Worm (Caenorhabditis elegans): ENCODE results near the gene T16G12.6.

The T16G12.6 gene

DNA sequence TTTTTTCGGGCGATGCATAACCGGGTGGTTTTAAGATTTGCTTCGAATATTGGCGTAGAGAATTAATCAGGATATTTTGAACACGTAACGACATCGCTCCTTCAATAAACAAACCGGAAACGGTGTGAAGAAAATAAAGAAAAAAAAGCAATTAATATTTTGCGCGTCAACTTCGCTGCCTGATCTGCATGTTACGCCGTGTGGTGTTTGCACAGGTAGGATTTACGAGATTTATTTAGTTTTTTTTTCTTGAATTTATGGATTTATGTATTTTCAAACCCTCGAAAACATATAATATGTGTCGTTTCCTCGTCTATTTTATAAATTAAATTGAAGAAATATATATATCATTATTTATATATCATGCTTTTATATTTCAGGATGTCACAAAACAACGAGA, 45.3 kb downstream of the T16G12.6 start, which contains the start of the genes ZK1128.1 and mett-10:
ZK1128.1 (minus strand) TSS at position 99 of the 400 bp plus-strand sequence.
mett-10 (plus strand) TSS at position 375 of the 400 bp plus-strand sequence.
- TF ChIP-seq D2030.7 (GFP tag; IDR thresholded peaks at IDR 0.05) (no peak), nfyb-1 (GFP tag; IDR thresholded peaks at IDR 0.05) (no peak), dpl-1 (GFP tag; optimal IDR thresholded peaks at IDR 0.05) (no peak), sea-2 (GFP tag; IDR thresholded peaks at IDR 0.05) (no peak)

DNA sequence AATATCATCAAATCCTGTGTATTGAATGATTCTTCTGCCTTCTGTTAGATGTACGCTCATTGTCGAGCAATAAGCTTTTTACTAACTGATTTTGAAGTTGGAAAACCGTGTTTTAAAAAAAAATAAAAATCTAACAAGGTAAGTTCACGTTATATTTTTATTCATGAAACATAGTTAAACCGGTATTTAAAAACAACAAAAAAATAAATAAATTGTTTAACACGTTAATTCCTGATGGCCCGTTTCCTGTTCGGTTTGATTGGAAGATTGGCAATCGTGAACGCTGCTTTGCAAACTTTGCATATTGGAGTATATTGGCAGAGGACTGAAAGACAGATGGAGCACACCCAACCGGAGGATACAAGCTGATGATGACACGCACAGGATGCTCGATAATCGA, 49.4 kb downstream of the T16G12.6 start, which contains the start of gene ZK1128.3:
ZK1128.3 (minus strand) TSS at position 101 of the 400 bp plus-strand sequence.
- TF ChIP-seq zfh-2 (GFP tag; conservative IDR thresholded peaks at IDR 0.05), result no peak
- TF ChIP-seq bed-1 (GFP tag; IDR thresholded peaks at IDR 0.05), result no peak
- no peak for TF ChIP-seq snpc-4 (GFP tag; optimal IDR thresholded peaks at IDR 0.05)
- no peak for TF ChIP-seq snpc-4 (tag; optimal IDR thresholded peaks at IDR 0.05)
- no peak for TF ChIP-seq unc-130 (GFP tag; optimal IDR thresholded peaks at IDR 0.05)
- TF ChIP-seq nhr-90 (tag; optimal IDR thresholded peaks at IDR 0.05), result no peak
- TF ChIP-seq F57C9.4 (tag; optimal IDR thresholded peaks at IDR 0.05), result no peak
- TF ChIP-seq somi-1 (GFP tag; optimal IDR thresholded peaks at IDR 0.05), result no peak
- no peak for TF ChIP-seq nfya-1 (tag; optimal IDR thresholded peaks at IDR 0.05; ENCODE audit: borderline replicate concordance, insufficient read depth)
- TF ChIP-seq hmg-1.2 (GFP tag; IDR thresholded peaks at IDR 0.05), result no peak
- TF ChIP-seq sptf-2 (GFP tag; optimal IDR thresholded peaks at IDR 0.05), result no peak
- TF ChIP-seq ceh-100 (GFP tag; IDR thresholded peaks at IDR 0.05), result no peak
- no peak for TF ChIP-seq sdz-38 (tag; optimal IDR thresholded peaks at IDR 0.05)
- TF ChIP-seq nfya-2 (GFP tag; IDR thresholded peaks at IDR 0.05), result no peak
- no peak for TF ChIP-seq ceh-79 (tag; optimal IDR thresholded peaks at IDR 0.05)
- no peak for TF ChIP-seq F49E8.2 (tag; optimal IDR thresholded peaks at IDR 0.05; ENCODE audit: insufficient read depth)
- TF ChIP-seq akir-1 (GFP tag; optimal IDR thresholded peaks at IDR 0.05), result no peak
- no peak for TF ChIP-seq hlh-26 (GFP tag; conservative IDR thresholded peaks at IDR 0.05)
- TF ChIP-seq nhr-80 (tag; optimal IDR thresholded peaks at IDR 0.05), result no peak
- TF ChIP-seq lin-35 (GFP tag; optimal IDR thresholded peaks at IDR 0.05), result no peak

- TF ChIP-seq snpc-3.4 (tag; optimal IDR thresholded peaks at IDR 0.05) (peak; percentile 38), F39B2.1 (GFP tag; IDR thresholded peaks at IDR 0.05) (no peak), xnd-1 (tag; optimal IDR thresholded peaks at IDR 0.05) (peak; percentile 68), egrh-3 (GFP tag; IDR thresholded peaks at IDR 0.05) (no peak), madf-6 (GFP tag; IDR thresholded peaks at IDR 0.05) (peak; percentile 87), ceh-91 (GFP tag; IDR thresholded peaks at IDR 0.05) (peak; percentile 50; the same call in 1 of the 2 replicates), ceh-58 (GFP tag; IDR thresholded peaks at IDR 0.05) (no peak), madf-8 (GFP tag; conservative IDR thresholded peaks at IDR 0.05) (peak; percentile 33; the same call in 1 of the 2 replicates), lin-54 (GFP tag; optimal IDR thresholded peaks at IDR 0.05) (peak; percentile 15), B0336.3 (GFP tag; IDR thresholded peaks at IDR 0.05) (no peak), cebp-1 (GFP tag; IDR thresholded peaks at IDR 0.05) (no peak), cebp-1 (tag; optimal IDR thresholded peaks at IDR 0.05) (peak; percentile 13), hmg-1.2 (GFP tag; IDR thresholded peaks at IDR 0.05) (no peak), atf-7 (tag; optimal IDR thresholded peaks at IDR 0.05) (no peak), lsl-1 (GFP tag; optimal IDR thresholded peaks at IDR 0.05) (peak; percentile 85), repo-1 (tag; optimal IDR thresholded peaks at IDR 0.05) (no peak), ztf-26 (tag; optimal IDR thresholded peaks at IDR 0.05) (no peak), D2030.7 (GFP tag; IDR thresholded peaks at IDR 0.05) (peak; percentile 61), sea-2 (GFP tag; IDR thresholded peaks at IDR 0.05) (no peak), F33H1.4 (GFP tag; IDR thresholded peaks at IDR 0.05) (peak; percentile 90), bed-1 (GFP tag; IDR thresholded peaks at IDR 0.05) (no peak), gei-17 (GFP tag; optimal IDR thresholded peaks at IDR 0.05) (no peak), hlh-12 (tag; optimal IDR thresholded peaks at IDR 0.05) (no peak)
Measured at ce11 chrIII:10120076-10120831, 50.9 kb downstream of the T16G12.6 start, which contains the start of the genes gtf-2H3 and ham-3. Gene gtf-2H3 (minus strand): TSS chrIII:10120148. Gene ham-3 (plus strand): TSS chrIII:10120781.
